Fruit fly (Drosophila melanogaster): ENCODE data around the gene CG12674.

DNA sequence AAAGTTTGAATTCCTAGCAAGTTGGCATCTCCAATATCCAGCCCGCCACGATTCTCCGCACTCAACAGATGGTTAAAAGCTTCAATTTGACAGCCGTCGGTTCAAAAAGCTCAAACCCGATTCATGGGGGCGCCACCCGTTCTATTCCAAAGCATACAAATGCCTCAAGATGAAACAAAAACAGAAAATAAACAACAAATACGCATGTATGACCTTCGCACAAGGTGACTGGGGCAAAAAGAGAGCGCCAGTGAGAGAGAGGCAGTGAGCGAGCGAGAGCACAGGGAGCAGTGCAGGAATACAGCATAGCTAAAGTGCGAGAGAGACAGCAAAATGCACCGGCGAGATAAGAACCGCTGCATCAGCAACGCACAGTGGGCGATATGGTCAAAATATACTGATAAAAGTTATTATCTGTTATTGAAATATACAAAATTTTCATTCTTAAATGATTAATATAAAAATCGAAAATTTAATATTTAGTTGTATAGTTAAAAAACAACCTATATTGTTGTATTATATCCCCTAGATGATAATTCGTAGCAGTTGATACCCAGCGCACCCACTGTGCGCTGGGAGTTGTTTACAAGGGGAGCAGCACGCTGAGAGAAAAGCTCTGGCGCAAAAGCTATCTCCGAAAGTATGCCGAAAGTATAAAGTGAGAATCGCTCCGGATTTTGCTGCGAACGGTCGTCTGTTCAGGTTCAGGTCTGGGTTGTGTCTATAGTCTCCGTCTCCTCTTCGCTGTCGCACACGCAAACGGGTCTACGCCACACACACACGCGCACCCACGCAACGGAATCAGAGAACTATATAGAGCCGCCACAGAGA is 50.7 kb downstream of the CG12674 start, which contains the start of gene Glyp:
- peak; percentile 97 for TF ChIP-seq fd96Ca (GFP tag; IDR thresholded peaks at IDR 0.05)
- TF ChIP-seq rn (GFP tag; IDR thresholded peaks at IDR 0.05) = peak; percentile 85
- peak; percentile 98 for TF ChIP-seq CG8159 (tag; optimal IDR thresholded peaks at IDR 0.05)
- peak; percentile 94 for TF ChIP-seq CG34367 (tag; optimal IDR thresholded peaks at IDR 0.05)
- peak; percentile 95 for TF ChIP-seq Ets98B (GFP tag; IDR thresholded peaks at IDR 0.05)
- TF ChIP-seq CG12605 (GFP tag; IDR thresholded peaks at IDR 0.05) = peak; percentile 83
- peak; percentile 83 for TF ChIP-seq CG10348 (GFP tag; IDR thresholded peaks at IDR 0.05)
- TF ChIP-seq Snoo (tag; optimal IDR thresholded peaks at IDR 0.05) = peak; percentile 97
- peak; percentile 77 for TF ChIP-seq D1 (tag; optimal IDR thresholded peaks at IDR 0.05)
- peak; percentile 97 for TF ChIP-seq CG9948 (tag; optimal IDR thresholded peaks at IDR 0.05)
- peak; percentile 93 for TF ChIP-seq CG13204 (GFP tag; optimal IDR thresholded peaks at IDR 0.05)
- TF ChIP-seq CG4496 (GFP tag; IDR thresholded peaks at IDR 0.05) = peak; percentile 94
- TF ChIP-seq EcR (GFP tag; optimal IDR thresholded peaks at IDR 0.05) = peak; percentile 97
